Worm (Caenorhabditis elegans): Measurements from ENCODE around the gene W02H3.1.

The W02H3.1 gene

DNA sequence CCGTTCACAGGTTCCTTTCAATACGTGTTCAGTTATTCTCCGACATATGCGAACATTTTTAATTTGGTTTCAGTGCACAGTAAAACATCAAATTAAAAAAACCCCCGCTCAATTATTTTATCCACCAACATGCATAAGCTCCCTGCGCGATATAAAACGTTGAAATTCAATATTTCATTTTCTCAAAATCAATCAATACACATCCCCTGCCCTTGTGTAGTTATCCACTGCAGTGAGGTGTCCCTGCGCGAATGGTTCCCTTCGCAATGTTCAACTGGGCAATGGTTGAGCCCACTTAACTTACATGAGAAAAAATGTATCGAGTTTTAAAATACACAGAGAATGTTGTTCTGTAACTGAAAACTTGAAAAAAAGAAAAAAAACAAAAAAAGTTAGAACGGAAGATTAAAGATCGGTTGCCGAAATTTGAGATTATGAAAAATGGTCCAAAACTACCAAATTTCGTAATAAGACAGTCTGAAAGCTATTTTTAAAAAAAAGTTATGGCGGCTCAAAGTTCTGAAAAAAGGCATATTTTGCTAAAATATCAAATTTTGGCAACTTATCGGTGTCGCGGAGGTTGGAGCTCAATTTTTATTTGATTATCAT is 11.2 kb downstream of the W02H3.1 start (continued):
- TF ChIP-seq ceh-79 (tag; optimal IDR thresholded peaks at IDR 0.05) (peak; percentile 89), ztf-3 (GFP tag; optimal IDR thresholded peaks at IDR 0.05) (peak; percentile 98), egl-44 (GFP tag; IDR thresholded peaks at IDR 0.05) (peak; percentile 96), ceh-58 (GFP tag; IDR thresholded peaks at IDR 0.05) (peak; percentile 91), madf-6 (GFP tag; IDR thresholded peaks at IDR 0.05) (no peak), ztf-6 (GFP tag; IDR thresholded peaks at IDR 0.05) (peak; percentile 92), ztf-22 (GFP tag; optimal IDR thresholded peaks at IDR 0.05) (peak; percentile 97), lin-54 (GFP tag; optimal IDR thresholded peaks at IDR 0.05) (peak; percentile 94), lin-40 (tag; optimal IDR thresholded peaks at IDR 0.05) (peak; percentile 100), ekl-4 (GFP tag; IDR thresholded peaks at IDR 0.05) (peak; percentile 95), bed-2 (GFP tag; IDR thresholded peaks at IDR 0.05) (peak; percentile 88), B0336.3 (GFP tag; IDR thresholded peaks at IDR 0.05) (peak; percentile 100), athp-1 (tag; optimal IDR thresholded peaks at IDR 0.05) (peak; percentile 82), ccch-3 (GFP tag; optimal IDR thresholded peaks at IDR 0.05) (peak; percentile 96), let-607 (tag; optimal IDR thresholded peaks at IDR 0.05) (peak; percentile 61 to 96), mxl-1 (tag; optimal IDR thresholded peaks at IDR 0.05) (peak; percentile 83), ztf-25 (GFP tag; IDR thresholded peaks at IDR 0.05) (no peak)

DNA sequence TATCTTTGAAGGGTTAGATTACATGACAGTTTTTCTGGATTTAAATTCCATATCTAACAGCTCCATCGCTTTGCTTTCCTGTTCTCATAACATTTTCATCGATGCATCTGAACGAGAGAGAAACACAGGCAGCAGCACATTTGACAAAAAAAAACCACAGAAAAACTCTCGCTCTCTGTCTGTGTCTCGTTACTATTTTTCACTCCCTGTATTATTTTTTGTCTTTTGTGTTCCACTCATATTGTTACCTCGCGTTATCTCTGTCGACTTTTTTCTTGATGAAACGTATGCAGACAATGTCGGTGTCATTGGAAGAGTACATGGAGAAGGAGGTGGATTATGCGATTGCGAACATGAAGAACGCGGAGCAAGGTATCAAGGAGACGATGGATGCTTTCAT is 16.3 kb downstream of the W02H3.1 start, which contains the start of gene W04G3.11:
Gene W04G3.11, plus strand, starts transcription at position 244 of the 400 bp plus-strand sequence.
- TF ChIP-seq madf-8 (GFP tag; conservative IDR thresholded peaks at IDR 0.05), result no peak
- TF ChIP-seq nhr-80 (tag; optimal IDR thresholded peaks at IDR 0.05), result peak; percentile 58

DNA sequence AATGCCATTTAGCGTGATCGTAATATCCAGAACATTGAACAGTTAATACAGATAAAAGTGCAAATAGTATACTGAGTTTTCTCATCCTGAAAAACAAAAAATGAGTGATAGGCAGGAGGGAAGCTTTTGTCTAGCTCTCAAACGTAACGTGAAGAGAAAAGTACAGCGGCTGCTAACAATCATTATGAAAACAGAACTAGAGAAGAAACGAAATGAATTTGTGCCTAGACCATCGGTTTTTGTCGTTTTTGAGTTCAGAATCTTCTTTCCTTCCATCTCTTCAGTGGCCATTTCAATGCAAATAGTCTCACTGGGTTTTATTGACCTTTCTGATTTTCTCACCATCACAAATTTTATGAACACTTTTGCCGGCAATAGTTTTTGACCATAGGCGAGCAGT is 20.1 kb downstream of the W02H3.1 start, which contains the start of gene W04G3.7:
Gene W04G3.7, minus strand, starts transcription at position 101 of the 400 bp plus-strand sequence.
- TF ChIP-seq chd-7 (tag; optimal IDR thresholded peaks at IDR 0.05) (no peak), B0261.1 (tag; optimal IDR thresholded peaks at IDR 0.05) (no peak), Y53G8AR.9 (GFP tag; conservative IDR thresholded peaks at IDR 0.05) (no peak), mxl-1 (tag; optimal IDR thresholded peaks at IDR 0.05) (no peak), mel-28 (tag; optimal IDR thresholded peaks at IDR 0.05; ENCODE audit: borderline replicate concordance) (no peak), tlf-1 (GFP tag; optimal IDR thresholded peaks at IDR 0.05) (no peak), lin-26 (GFP tag; IDR thresholded peaks at IDR 0.05) (no peak), snpc-1.1 (tag; optimal IDR thresholded peaks at IDR 0.05; ENCODE audit: insufficient read depth) (no peak), sptf-2 (GFP tag; optimal IDR thresholded peaks at IDR 0.05) (no peak), xnd-1 (tag; optimal IDR thresholded peaks at IDR 0.05) (no peak), nhr-80 (tag; optimal IDR thresholded peaks at IDR 0.05) (no peak), bed-2 (GFP tag; IDR thresholded peaks at IDR 0.05) (no peak), ztf-18 (tag; optimal IDR thresholded peaks at IDR 0.05) (no peak), T07F8.4 (tag; optimal IDR thresholded peaks at IDR 0.05) (no peak)

DNA sequence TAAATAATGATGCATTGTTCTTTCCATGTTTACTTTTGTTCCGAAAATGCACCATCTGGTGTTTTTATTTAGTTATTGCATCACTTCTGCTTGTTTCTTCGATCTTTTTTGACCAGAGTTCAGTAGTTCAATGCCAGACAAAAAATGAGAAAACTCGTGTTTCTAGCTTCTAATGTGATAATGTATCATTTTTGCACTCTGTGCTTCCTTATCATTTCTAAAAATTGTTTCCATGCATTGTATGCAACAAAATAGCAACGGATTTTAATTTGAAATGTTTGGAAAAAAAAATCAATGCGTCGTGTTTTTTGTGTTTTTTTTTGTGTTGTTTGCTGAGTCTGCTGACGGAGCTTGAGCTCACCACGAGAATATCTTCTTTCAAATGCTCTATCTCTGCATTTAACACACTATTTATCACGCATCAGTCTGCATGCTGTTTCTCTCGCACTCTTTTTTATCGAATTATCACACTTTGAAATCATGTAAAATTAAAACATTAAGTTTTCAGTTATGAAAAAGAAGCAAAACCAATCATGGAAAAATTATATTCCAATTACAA is 25.0 kb downstream of the W02H3.1 start, which contains the start of gene sulp-7:
Gene sulp-7, plus strand, starts transcription at position 509 of the 559 bp plus-strand sequence.
- peak; percentile 35 for TF ChIP-seq nhr-80 (tag; optimal IDR thresholded peaks at IDR 0.05)
- no peak for TF ChIP-seq lag-1 (GFP tag; IDR thresholded peaks at IDR 0.05)

DNA sequence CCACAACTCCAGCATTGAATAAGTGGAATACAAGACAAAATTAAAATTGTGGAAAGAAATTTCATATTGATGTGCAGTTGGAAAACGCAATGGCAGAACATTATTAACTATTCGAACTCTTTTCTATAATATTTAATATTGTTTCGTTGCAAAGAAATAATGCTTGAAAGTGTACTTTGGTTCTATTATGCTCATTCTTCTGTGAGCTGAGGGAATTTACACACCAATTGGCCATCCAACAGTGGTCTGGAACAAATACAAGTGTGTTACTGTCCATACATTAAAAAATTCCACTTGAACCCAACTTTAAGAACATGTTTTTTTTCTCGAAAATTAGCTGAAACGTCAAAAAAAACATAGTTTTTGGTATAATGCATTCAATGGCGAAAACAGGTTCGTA is 25.6 kb downstream of the W02H3.1 start, which contains the start of gene W04G3.13:
Gene W04G3.13, minus strand, starts transcription at position 101 of the 400 bp plus-strand sequence.
- TF ChIP-seq F23B12.7 (tag; optimal IDR thresholded peaks at IDR 0.05; ENCODE audit: insufficient read depth) (no peak), attf-6 (GFP tag; IDR thresholded peaks at IDR 0.05) (no peak), egl-18 (GFP tag; IDR thresholded peaks at IDR 0.05) (no peak), B0019.2 (GFP tag; conservative IDR thresholded peaks at IDR 0.05) (no peak), bed-2 (GFP tag; IDR thresholded peaks at IDR 0.05) (no peak), gei-17 (GFP tag; optimal IDR thresholded peaks at IDR 0.05) (no peak), snpc-3.4 (tag; optimal IDR thresholded peaks at IDR 0.05) (no peak), unc-62 (GFP tag; optimal IDR thresholded peaks at IDR 0.05) (no peak), nhr-120 (GFP tag; IDR thresholded peaks at IDR 0.05) (no peak), nfyb-1 (GFP tag; IDR thresholded peaks at IDR 0.05) (no peak), F55B11.4 (tag; optimal IDR thresholded peaks at IDR 0.05; ENCODE audit: borderline replicate concordance, insufficient read depth) (no peak)

Measured in whole organism, young adult.